Worm (Caenorhabditis elegans): ENCODE measurements around the gene ZK1098.3.

ZK1098.3 gene

ce11 chrIII:9538655-9539155 lies at the start of gene ZK1098.3:
Gene ZK1098.3 (minus strand): TSS chrIII:9538705.
- TF ChIP-seq unc-62 (GFP tag; optimal IDR thresholded peaks at IDR 0.05) = no peak

DNA sequence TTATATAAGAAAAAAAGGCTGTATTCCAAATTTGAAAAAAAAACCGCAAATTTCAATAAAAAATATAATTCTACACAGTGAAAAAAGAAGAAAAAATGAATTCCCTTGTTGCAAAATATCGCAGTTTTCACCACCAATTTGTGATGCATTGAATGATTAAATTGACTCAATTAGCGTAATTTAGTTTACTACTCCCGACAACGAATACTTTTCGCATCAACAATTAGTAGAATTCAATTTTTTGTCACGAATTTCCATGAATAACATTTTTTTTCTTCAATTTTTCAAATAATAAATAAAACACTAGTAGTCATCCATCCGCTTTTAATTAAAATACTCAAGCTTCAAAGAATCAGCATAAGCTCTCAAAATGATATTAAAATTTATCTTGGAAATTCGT lies 46.8 kb upstream of the ZK1098.3 start:
- no peak for TF ChIP-seq unc-62 (GFP tag; optimal IDR thresholded peaks at IDR 0.05)

DNA sequence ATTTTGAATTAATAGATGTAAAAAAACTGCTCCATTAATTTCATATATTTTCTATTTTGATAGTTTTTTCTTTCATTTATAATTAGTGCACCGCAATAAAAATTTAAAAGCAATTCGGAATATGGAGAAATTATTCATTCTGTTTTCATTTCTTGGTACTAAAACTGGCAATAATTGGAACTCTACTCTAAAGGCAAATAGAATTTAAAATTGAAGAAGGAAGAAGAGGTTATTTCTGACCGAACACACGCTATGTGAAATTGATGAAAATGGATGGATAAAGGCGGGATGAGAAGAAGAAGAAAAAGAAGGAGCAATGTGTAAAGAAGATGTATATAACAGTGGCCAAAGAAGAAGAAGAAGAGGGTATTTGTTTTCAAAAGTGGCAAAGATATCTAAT lies 44.7 kb upstream of the ZK1098.3 start:
- no peak for TF ChIP-seq unc-62 (GFP tag; optimal IDR thresholded peaks at IDR 0.05)

ce11 chrIII:9582240-9582639 lies 43.7 kb upstream of the ZK1098.3 start, which contains the start of gene C48B4.3:
Gene C48B4.3 (minus strand): TSS chrIII:9582388.
- TF ChIP-seq unc-62 (GFP tag; optimal IDR thresholded peaks at IDR 0.05) = no peak

DNA sequence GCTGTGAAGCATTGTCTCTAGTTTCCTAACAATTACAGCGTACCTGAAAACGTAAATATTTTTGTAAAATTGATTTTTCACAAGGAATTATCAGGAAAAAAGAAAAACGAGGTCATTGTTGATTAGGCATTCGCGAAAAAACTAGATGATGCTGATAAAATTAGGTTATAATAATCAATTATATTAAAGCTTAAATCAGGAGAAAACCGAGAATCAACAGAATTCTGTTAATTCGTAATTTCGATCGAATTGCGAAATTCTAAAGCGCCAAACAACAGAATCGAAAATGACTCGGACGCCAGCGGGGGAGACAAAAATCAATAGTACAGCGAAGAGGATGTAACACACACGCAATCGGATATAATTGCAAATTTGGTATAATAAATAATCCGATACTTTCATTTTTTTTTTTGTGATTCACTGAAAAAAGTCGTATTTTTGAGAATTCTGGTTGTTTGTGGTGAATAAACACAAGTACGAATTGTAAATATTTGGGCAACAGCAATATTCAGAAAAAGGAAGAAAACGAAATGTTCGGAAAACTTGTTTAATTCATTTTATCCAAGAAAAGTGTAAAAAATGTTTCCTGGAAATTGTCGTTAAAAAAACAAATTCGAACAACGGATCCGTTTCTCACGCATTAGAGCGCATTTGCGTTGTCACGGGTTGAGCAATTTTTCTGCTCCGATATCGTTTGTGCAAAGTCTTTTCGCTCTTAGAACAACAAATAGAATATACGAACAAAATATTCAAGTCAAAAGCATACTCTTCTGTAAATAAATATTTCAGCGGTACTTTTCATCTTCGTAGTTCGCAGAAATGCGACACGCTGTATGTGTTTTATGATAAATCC lies 41.8 kb upstream of the ZK1098.3 start, which contains the start of gene ced-7:
TSS of gene ced-7 (minus strand) at position 51 of the 853 bp plus-strand sequence.
- TF ChIP-seq unc-62 (GFP tag; optimal IDR thresholded peaks at IDR 0.05) = no peak

DNA sequence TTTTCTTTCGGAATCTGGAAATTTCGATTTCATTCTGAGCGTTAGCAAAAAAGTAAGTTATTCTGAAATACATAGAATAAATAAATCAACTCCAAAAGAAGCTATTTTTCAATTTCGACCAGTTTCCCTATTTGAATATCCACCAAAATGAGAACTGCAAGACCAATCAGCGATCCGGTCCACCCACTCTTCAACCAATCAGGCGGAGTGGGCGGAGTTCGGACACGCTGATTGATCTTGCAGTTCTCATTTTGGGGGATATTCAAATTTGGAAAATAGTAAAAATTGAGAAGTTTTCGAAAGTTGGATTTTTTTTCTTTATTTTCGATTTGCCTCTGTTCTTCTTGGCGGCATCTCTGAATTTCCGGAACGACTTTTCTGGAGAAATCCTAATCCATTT lies 32.4 kb upstream of the ZK1098.3 start:
- TF ChIP-seq unc-62 (GFP tag; optimal IDR thresholded peaks at IDR 0.05) = no peak

DNA sequence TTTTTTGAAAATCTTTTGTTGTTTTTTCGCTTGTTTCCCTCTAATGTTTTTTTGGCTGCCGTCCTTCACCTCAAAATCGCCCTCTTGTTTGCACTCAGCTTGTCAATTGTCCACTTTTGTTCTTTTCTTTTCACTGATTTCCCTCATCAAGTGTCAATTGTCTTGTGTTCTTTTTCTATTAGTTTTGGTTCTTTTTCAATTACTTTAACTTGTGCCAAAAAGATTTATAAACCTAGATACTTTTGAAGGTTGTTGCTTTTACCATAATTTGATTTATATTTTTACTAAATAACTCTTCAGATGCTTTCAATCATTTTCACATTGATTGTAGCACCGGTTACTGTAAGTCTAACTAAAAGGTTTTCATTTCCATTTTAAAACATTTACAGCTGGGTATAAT lies 29.9 kb upstream of the ZK1098.3 start, which contains the start of gene C48B4.13:
TSS of gene C48B4.13 (plus strand) at position 301 of the 400 bp plus-strand sequence.
- no peak for TF ChIP-seq unc-62 (GFP tag; optimal IDR thresholded peaks at IDR 0.05)

DNA sequence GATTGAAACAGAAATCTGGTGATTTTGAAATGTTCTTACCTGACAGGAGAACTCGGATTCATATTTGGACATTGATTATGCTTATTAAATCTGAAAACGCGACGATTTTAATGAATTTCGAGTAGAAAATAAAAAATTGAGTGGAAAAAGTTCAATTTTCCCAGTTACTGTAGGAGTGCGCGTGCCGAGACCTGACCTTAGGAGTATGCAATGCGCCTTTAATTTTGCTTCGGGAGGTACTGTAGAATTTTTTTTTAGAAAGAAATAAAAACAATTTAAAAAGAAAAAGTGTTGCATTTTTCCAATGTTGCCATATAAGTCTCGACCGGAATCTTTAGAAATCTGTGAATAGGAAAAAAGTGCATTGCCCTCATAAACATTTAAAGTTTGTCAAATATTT lies 27.5 kb upstream of the ZK1098.3 start, which contains the start of gene C48B4.11:
TSS of gene C48B4.11 (minus strand) at position 143 of the 400 bp plus-strand sequence.
- no peak for TF ChIP-seq unc-62 (GFP tag; optimal IDR thresholded peaks at IDR 0.05)

DNA sequence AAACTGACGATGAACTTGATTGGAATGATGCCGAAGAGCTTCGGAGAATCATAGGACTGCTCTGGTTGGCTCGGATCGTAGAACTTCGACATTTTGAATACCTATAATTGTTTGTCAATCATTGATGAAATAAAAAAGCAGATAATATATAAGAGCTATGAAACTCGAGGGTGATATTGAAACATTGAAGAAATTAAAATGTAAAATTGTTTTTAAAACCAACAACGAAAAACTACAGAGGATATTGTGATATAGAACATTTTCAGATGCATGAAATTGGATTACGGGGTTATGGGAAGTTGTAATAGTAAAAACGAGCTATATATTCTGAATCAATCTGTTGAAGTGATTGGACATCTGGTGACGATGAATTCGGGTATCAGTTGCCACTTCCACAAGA lies 25.9 kb upstream of the ZK1098.3 start, which contains the start of gene C48B4.10:
TSS of gene C48B4.10 (minus strand) at position 101 of the 400 bp plus-strand sequence.
- TF ChIP-seq unc-62 (GFP tag; optimal IDR thresholded peaks at IDR 0.05) = no peak

DNA sequence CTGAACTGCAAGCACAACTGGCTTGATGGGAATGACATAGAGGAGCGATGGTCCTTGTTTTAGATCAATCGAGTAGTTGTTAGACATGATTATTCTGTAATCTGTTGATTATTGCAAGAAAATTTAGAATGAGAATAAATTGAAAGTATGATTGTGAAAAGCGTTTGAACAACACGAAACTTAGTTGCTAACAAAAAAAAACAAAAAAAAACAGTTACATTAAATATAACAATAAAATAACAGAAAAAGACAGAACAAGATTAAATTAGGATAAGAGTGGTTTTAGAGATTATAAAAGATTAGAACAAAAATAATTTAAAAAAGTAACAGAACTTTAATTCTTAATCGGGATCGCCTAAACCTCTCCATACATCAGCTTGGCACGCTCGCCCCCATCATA lies 24.7 kb upstream of the ZK1098.3 start, which contains the start of gene C48B4.9:
TSS of gene C48B4.9 (minus strand) at position 101 of the 400 bp plus-strand sequence.
- no peak for TF ChIP-seq unc-62 (GFP tag; optimal IDR thresholded peaks at IDR 0.05)

- TF ChIP-seq unc-62 (GFP tag; optimal IDR thresholded peaks at IDR 0.05) = no peak
Observed at ce11 chrIII:9561158-9561557, 22.7 kb upstream of the ZK1098.3 start, which contains the start of gene C48B4.8. Gene C48B4.8 (minus strand): TSS chrIII:9561258.

- TF ChIP-seq unc-62 (GFP tag; optimal IDR thresholded peaks at IDR 0.05) = no peak
Observed at ce11 chrIII:9559381-9559881, 20.9 kb upstream of the ZK1098.3 start, which contains the start of gene C48B4.7. Gene C48B4.7 (minus strand): TSS chrIII:9559431.

- TF ChIP-seq unc-62 (GFP tag; optimal IDR thresholded peaks at IDR 0.05) = no peak
Observed at ce11 chrIII:9558463-9558862, 20.0 kb upstream of the ZK1098.3 start, which contains the start of gene C48B4.6. Gene C48B4.6 (minus strand): TSS chrIII:9558563.

ce11 chrIII:9556300-9556699 lies 17.8 kb upstream of the ZK1098.3 start, which contains the start of gene ZK1098.11:
Gene ZK1098.11 (plus strand): TSS chrIII:9556600.
- no peak for TF ChIP-seq unc-62 (GFP tag; optimal IDR thresholded peaks at IDR 0.05)

DNA sequence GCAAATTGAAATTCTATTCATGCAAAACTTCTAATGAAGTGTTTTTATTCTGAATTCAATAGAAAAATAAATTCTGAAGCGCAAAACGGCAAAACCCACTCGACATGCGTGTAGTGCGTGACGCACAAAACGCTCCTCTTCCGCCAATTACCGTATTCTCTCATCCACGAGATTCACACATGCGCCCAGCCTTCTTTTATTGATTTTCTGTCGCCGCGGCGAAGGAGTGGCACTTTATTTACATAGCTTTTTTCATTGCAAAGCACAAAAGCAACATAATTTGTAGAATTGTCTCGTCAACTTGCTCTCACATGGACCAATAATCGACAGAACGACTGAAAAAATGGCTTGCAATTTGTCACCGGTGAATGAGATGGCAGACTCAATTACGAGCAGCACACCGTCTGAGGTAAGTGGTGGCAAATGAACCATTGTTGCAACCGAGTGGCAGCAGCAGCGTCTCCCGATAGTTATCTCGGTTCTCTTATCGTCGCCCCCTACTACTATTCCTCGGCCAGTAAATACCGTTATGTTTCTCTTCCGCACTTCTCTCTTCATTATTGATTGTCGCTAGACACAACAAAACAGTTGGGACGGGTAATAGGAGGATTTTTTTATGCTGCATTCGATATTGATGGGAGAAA lies 7.6 kb upstream of the ZK1098.3 start, which contains the start of gene unc-16:
TSS of gene unc-16 (plus strand) at position 243 of the 644 bp plus-strand sequence.
- no peak for TF ChIP-seq unc-62 (GFP tag; optimal IDR thresholded peaks at IDR 0.05)

- TF ChIP-seq unc-62 (GFP tag; optimal IDR thresholded peaks at IDR 0.05) = no peak
Observed at ce11 chrIII:9544820-9545219, 6.3 kb upstream of the ZK1098.3 start, which contains the start of gene ZK1098.12. Gene ZK1098.12 (plus strand): TSS chrIII:9545120.
